Fruit fly (Drosophila melanogaster): Measurements from ENCODE around the gene CG10713.

The CG10713 gene

DNA sequence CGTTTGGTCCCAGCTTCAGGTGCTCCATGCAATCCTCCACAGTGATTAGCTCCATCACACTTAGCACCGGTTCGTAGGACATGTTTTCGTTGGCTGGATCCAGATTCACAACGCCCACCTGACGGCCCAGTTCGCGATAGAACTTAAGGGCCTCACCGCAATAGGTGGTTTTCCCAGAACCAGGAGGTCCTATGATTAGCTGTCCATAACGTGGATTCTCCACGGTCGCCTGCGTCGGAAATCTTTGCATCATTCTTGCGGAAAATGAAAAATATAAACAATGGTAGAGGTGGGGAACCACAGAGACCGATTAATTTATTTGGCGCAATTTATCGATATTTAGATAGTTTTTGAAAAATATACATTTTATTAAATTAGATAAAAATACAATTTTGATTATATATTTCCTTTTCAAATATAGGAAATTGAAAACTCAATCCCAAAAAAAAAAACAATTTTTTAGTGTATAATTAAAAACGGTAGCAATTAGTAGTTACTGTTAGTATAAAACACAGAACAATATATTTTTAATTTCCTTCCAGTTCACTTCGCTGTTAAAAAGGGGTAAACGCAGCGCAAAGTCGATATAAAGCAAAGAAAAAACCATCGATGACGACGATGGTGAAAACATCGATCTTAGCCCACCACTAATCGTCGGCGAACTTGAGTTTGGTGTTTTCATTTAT lies 22.7 kb downstream of the CG10713 start, which contains the start of the genes CG10222 and flr (continued):
- TF ChIP-seq CG11504 (tag; optimal IDR thresholded peaks at IDR 0.05): no peak
- TF ChIP-seq Rfx (GFP tag; IDR thresholded peaks at IDR 0.05): peak; percentile 43; the same call in 1 of the 2 replicates
- TF ChIP-seq CG10431 (GFP tag; optimal IDR thresholded peaks at IDR 0.05): no peak
- peak; percentile 10 for TF ChIP-seq gfzf (GFP tag; optimal IDR thresholded peaks at IDR 0.05)
- no peak for TF ChIP-seq CG1792 (GFP tag; optimal IDR thresholded peaks at IDR 0.05)
- TF ChIP-seq nom (GFP tag; optimal IDR thresholded peaks at IDR 0.05): no peak
- TF ChIP-seq lbe (GFP tag; optimal IDR thresholded peaks at IDR 0.05): no peak
- no peak for TF ChIP-seq sd (tag; optimal IDR thresholded peaks at IDR 0.05)
- TF ChIP-seq CG1603 (tag; optimal IDR thresholded peaks at IDR 0.05): peak; percentile 7
- peak; percentile 58; the same call in 2 of the 3 replicates for TF ChIP-seq CG34224 (GFP tag; IDR thresholded peaks at IDR 0.05; ENCODE audit: partially characterized antibody)
- no peak for TF ChIP-seq peb (GFP tag; IDR thresholded peaks at IDR 0.05)
- no peak for TF ChIP-seq gcm (GFP tag; optimal IDR thresholded peaks at IDR 0.05)
- TF ChIP-seq E2f2 (GFP tag; IDR thresholded peaks at IDR 0.05): peak; percentile 80
- TF ChIP-seq gsb-n (tag; optimal IDR thresholded peaks at IDR 0.05): peak; percentile 11
- 0 out of 2 replicates have a peak, but pooled peaks have one; percentile 8 for TF ChIP-seq CG9215 (GFP tag; IDR thresholded peaks at IDR 0.05)
- TF ChIP-seq CG11560 (tag; IDR thresholded peaks at IDR 0.05): no peak
- TF ChIP-seq Bgb (GFP tag; IDR thresholded peaks at IDR 0.05; ENCODE audit: partially characterized antibody): peak; percentile 70
- TF ChIP-seq seq (GFP tag; IDR thresholded peaks at IDR 0.05): no peak
- peak; percentile 44; the same call in 1 of the 2 replicates for TF ChIP-seq nerfin-2 (GFP tag; IDR thresholded peaks at IDR 0.05; ENCODE audit: partially characterized antibody)
- TF ChIP-seq MESR4 (GFP tag; optimal IDR thresholded peaks at IDR 0.05): no peak
- no peak for TF ChIP-seq NfI (GFP tag; optimal IDR thresholded peaks at IDR 0.05)
- peak; percentile 67 for TF ChIP-seq bbx (GFP tag; IDR thresholded peaks at IDR 0.05; ENCODE audit: partially characterized antibody)
- no peak for TF ChIP-seq so (GFP tag; IDR thresholded peaks at IDR 0.05)
- no peak for TF ChIP-seq corto (GFP tag; optimal IDR thresholded peaks at IDR 0.05)
- TF ChIP-seq org-1 (GFP tag; optimal IDR thresholded peaks at IDR 0.05): no peak
- TF ChIP-seq kay (GFP tag; optimal IDR thresholded peaks at IDR 0.05): peak; percentile 24
- TF ChIP-seq hb (GFP tag; IDR thresholded peaks at IDR 0.05; ENCODE audit: partially characterized antibody): peak; percentile 69
- TF ChIP-seq lmd (GFP tag; IDR thresholded peaks at IDR 0.05): no peak
- peak; percentile 70 for TF ChIP-seq CG2116 (GFP tag; optimal IDR thresholded peaks at IDR 0.05)
- no peak for TF ChIP-seq Eip74EF (GFP tag; optimal IDR thresholded peaks at IDR 0.05)
- TF ChIP-seq CG9817 (tag; optimal IDR thresholded peaks at IDR 0.05): no peak
- TF ChIP-seq CG42726 (GFP tag; IDR thresholded peaks at IDR 0.05; ENCODE audit: partially characterized antibody): 0 out of 2 replicates have a peak, but pooled peaks have one; percentile 42
- no peak for TF ChIP-seq CG4707 (GFP tag; optimal IDR thresholded peaks at IDR 0.05)
- TF ChIP-seq Nf-YC (tag; optimal IDR thresholded peaks at IDR 0.05): peak; percentile 35
- peak; percentile 40 for TF ChIP-seq CG15514 (GFP tag; optimal IDR thresholded peaks at IDR 0.05)
- TF ChIP-seq CG6765 (GFP tag; optimal IDR thresholded peaks at IDR 0.05): no peak
- no peak for TF ChIP-seq CG31388 (GFP tag; optimal IDR thresholded peaks at IDR 0.05)
- no peak for TF ChIP-seq CG17568 (GFP tag; optimal IDR thresholded peaks at IDR 0.05)
- TF ChIP-seq Bdp1 (GFP tag; optimal IDR thresholded peaks at IDR 0.05): no peak
- no peak for TF ChIP-seq CG8765 (GFP tag; IDR thresholded peaks at IDR 0.05)
- no peak for TF ChIP-seq CG11093 (GFP tag; IDR thresholded peaks at IDR 0.05)
- peak; percentile 17 for TF ChIP-seq CG9727 (GFP tag; optimal IDR thresholded peaks at IDR 0.05)
- TF ChIP-seq Hmr (GFP tag; optimal IDR thresholded peaks at IDR 0.05): no peak
- TF ChIP-seq MBD-R2 (GFP tag; IDR thresholded peaks at IDR 0.05): peak; percentile 65
- TF ChIP-seq crol (GFP tag; IDR thresholded peaks at IDR 0.05): no peak
- TF ChIP-seq jigr1 (GFP tag; IDR thresholded peaks at IDR 0.05): peak; percentile 14; the same call in 1 of the 3 replicates
- no peak for TF ChIP-seq CG18599 (GFP tag; optimal IDR thresholded peaks at IDR 0.05)
- TF ChIP-seq bsh (GFP tag; optimal IDR thresholded peaks at IDR 0.05): no peak
